Worm (Caenorhabditis elegans) whole organism, mixed stage, embryonic: ENCODE data around the gene cpg-19.

Source experiments
- M03D4.4 ChIP-seq: sonication (generic microtip); optimal IDR thresholded peaks from 2 replicates; lab custom pipeline; 2017; ENCODE audit warnings: mild to moderate bottlenecking, missing genetic modification characterization, missing compliant biosample characterization
- ces-1 ChIP-seq: fragments of 150-350 bp; optimal IDR thresholded peaks from 2 replicates; lab custom pipeline; 2014; ENCODE audit warnings: missing biosample characterization, missing genetic modification reagents, missing genetic modification characterization
- lin-13 ChIP-seq: fragments of 150-350 bp; optimal IDR thresholded peaks from 2 replicates; lab custom pipeline; 2014; ENCODE audit warnings: missing biosample characterization, missing genetic modification characterization
- lin-32 ChIP-seq: fragments of 200-800 bp; sonication (Bioruptor generic); optimal IDR thresholded peaks from 2 replicates; lab custom pipeline; 2018; ENCODE audit warnings: mild to moderate bottlenecking, missing genetic modification characterization, missing compliant biosample characterization
- nhr-76 ChIP-seq: sonication (generic microtip); optimal IDR thresholded peaks from 2 replicates; lab custom pipeline; 2017; ENCODE audit warnings: missing biosample characterization, missing genetic modification characterization
- snpc-4 ChIP-seq: fragments of 150-350 bp; optimal IDR thresholded peaks from 2 replicates; lab custom pipeline; 2014; ENCODE audit warnings: missing biosample characterization, missing genetic modification characterization
- sptf-1 ChIP-seq: sonication (generic microtip); optimal IDR thresholded peaks from 2 replicates; lab custom pipeline; 2017; ENCODE audit warnings: mild to moderate bottlenecking, missing genetic modification characterization, moderate library complexity, missing compliant biosample characterization
- unc-62 ChIP-seq: fragments of 150-350 bp; optimal IDR thresholded peaks from 2 replicates; lab custom pipeline; 2014; ENCODE audit warnings: missing biosample characterization, missing genetic modification reagents, missing genetic modification characterization

- no peak for TF ChIP-seq sptf-1 (tag; lab: Kevin White, UChicago)
- TF ChIP-seq lin-13 (tag; lab: Kevin White, UChicago), result no peak
- TF ChIP-seq nhr-76 (tag; lab: Kevin White, UChicago), result no peak
- TF ChIP-seq ces-1 (GFP tag; lab: Kevin White, UChicago), result no peak
- TF ChIP-seq M03D4.4 (tag; lab: Kevin White, UChicago), result no peak
- no peak for TF ChIP-seq unc-62 (GFP tag; lab: Kevin White, UChicago)
- no peak for TF ChIP-seq lin-32
- no peak for TF ChIP-seq snpc-4 (tag; lab: Kevin White, UChicago)
Measured at ce11 chrX:16607128-16607527, 14.5 kb upstream of the cpg-19 start.
